Worm (Caenorhabditis elegans): ENCODE data around the gene F45E1.5.

DNA sequence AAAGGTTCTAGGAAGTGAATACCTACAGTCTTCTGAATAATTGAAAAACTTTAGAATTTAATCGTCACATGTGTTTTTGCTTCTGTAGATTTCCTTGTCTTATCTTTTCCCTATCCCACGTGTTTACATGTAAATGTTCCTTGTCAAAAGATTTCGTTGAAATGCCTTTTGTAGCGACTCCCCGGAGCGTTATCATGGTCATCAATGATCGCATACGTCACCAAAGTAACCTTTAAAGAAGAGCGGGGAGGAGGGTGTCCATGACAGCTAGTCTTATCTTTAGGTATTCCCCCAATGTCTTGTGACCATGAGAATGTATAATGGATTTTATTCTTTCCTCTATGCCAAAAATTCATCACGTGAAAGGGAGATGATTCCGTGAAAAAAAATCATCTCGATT is 10.4 kb downstream of the F45E1.5 start:
- no peak for TF ChIP-seq nfya-1 (tag; optimal IDR thresholded peaks at IDR 0.05; ENCODE audit: borderline replicate concordance, insufficient read depth)
- TF ChIP-seq zim-3 (tag; optimal IDR thresholded peaks at IDR 0.05): no peak
- no peak for TF ChIP-seq madf-10 (tag; optimal IDR thresholded peaks at IDR 0.05)
- TF ChIP-seq attf-3 (GFP tag; conservative IDR thresholded peaks at IDR 0.05): no peak
- TF ChIP-seq F23B12.7 (tag; optimal IDR thresholded peaks at IDR 0.05; ENCODE audit: insufficient read depth): no peak
- TF ChIP-seq hmg-1.2 (GFP tag; IDR thresholded peaks at IDR 0.05): no peak
- no peak for TF ChIP-seq ama-1 (optimal IDR thresholded peaks at IDR 0.05)
- TF ChIP-seq ama-1 (GFP tag; optimal IDR thresholded peaks at IDR 0.05): no peak
- no peak for TF ChIP-seq attf-6 (GFP tag; IDR thresholded peaks at IDR 0.05)
